Worm (Caenorhabditis elegans) whole organism, late embryonic: ENCODE results near the gene F09C8.1.

Experiments
- C08G9.2 ChIP-seq: sonication (generic microtip); optimal IDR thresholded peaks from 2 replicates; lab custom pipeline; 2016; ENCODE audit warnings: mild to moderate bottlenecking, missing genetic modification characterization, moderate library complexity, missing compliant biosample characterization
- ceh-6 ChIP-seq: fragments of 200-800 bp; sonication (Bioruptor generic); optimal IDR thresholded peaks from 2 replicates; lab custom pipeline; 2018; ENCODE audit warnings: mild to moderate bottlenecking, missing genetic modification characterization, missing compliant biosample characterization
- ceh-9 ChIP-seq: sonication (generic microtip); optimal IDR thresholded peaks from 2 replicates; lab custom pipeline; 2016; ENCODE audit warnings: mild to moderate bottlenecking, missing genetic modification characterization, inconsistent platforms, missing compliant biosample characterization

ce11 chrX:16116279-16116678 is 47.0 kb downstream of the F09C8.1 start:
- TF ChIP-seq ceh-9 (tag; lab: Kevin White, UChicago), result no peak
- no peak for TF ChIP-seq C08G9.2 (tag; lab: Kevin White, UChicago)
- no peak for TF ChIP-seq ceh-6 (GFP tag; lab: Kevin White, UChicago)
